Fruit fly (Drosophila melanogaster): ENCODE results near the gene Raf.

Gene Raf

dm6 chrX:2251688-2252087, 43.6 kb upstream of the Raf start, which contains the start of gene CG3191 (continued):
- TF ChIP-seq emc (GFP tag; optimal IDR thresholded peaks at IDR 0.05): no peak
- peak; percentile 51; the same call in 1 of the 3 replicates for TF ChIP-seq Opbp (GFP tag; IDR thresholded peaks at IDR 0.05; ENCODE audit: partially characterized antibody)
- TF ChIP-seq CG1832 (GFP tag; optimal IDR thresholded peaks at IDR 0.05): peak; percentile 44
- no peak for TF ChIP-seq Dip3 (GFP tag; optimal IDR thresholded peaks at IDR 0.05)
- TF ChIP-seq Bgb (GFP tag; IDR thresholded peaks at IDR 0.05; ENCODE audit: partially characterized antibody): no peak
- no peak for TF ChIP-seq Hr39 (optimal IDR thresholded peaks at IDR 0.05)
- TF ChIP-seq dan (GFP tag; IDR thresholded peaks at IDR 0.05): no peak
- TF ChIP-seq vnd (GFP tag; IDR thresholded peaks at IDR 0.05; ENCODE audit: partially characterized antibody): peak; percentile 50; the same call in 2 of the 3 replicates
- TF ChIP-seq MBD-R2 (GFP tag; IDR thresholded peaks at IDR 0.05): 0 out of 2 replicates have a peak, but pooled peaks have one; percentile 2
- 0 out of 2 replicates have a peak, but pooled peaks have one; percentile 37 for TF ChIP-seq sna (GFP tag; IDR thresholded peaks at IDR 0.05; ENCODE audit: partially characterized antibody)
- no peak for TF ChIP-seq klu (GFP tag; IDR thresholded peaks at IDR 0.05)
- no peak for TF ChIP-seq Optix (GFP tag; IDR thresholded peaks at IDR 0.05)
- no peak for TF ChIP-seq ems (GFP tag; optimal IDR thresholded peaks at IDR 0.05)
- no peak for TF ChIP-seq Hsf (GFP tag; optimal IDR thresholded peaks at IDR 0.05)
- TF ChIP-seq E2f2 (GFP tag; IDR thresholded peaks at IDR 0.05): peak; percentile 61
- TF ChIP-seq CG14050 (GFP tag; IDR thresholded peaks at IDR 0.05): no peak
- no peak for TF ChIP-seq CG3847 (GFP tag; IDR thresholded peaks at IDR 0.05)
- TF ChIP-seq bowl (GFP tag; IDR thresholded peaks at IDR 0.05): no peak
- 0 out of 3 replicates have a peak, but pooled peaks have one; percentile 40 for TF ChIP-seq CG16813 (GFP tag; IDR thresholded peaks at IDR 0.05; ENCODE audit: partially characterized antibody)
- TF ChIP-seq fd64A (GFP tag; optimal IDR thresholded peaks at IDR 0.05): no peak
- TF ChIP-seq CG12744 (GFP tag; optimal IDR thresholded peaks at IDR 0.05): no peak
- no peak for TF ChIP-seq CG18599 (GFP tag; optimal IDR thresholded peaks at IDR 0.05)
- TF ChIP-seq Hmr (GFP tag; optimal IDR thresholded peaks at IDR 0.05): no peak
- TF ChIP-seq sc (optimal IDR thresholded peaks at IDR 0.05): no peak
- TF ChIP-seq sc (GFP tag; optimal IDR thresholded peaks at IDR 0.05): no peak
- no peak for TF ChIP-seq CG42726 (GFP tag; IDR thresholded peaks at IDR 0.05; ENCODE audit: partially characterized antibody)
- no peak for TF ChIP-seq sd (tag; optimal IDR thresholded peaks at IDR 0.05)
- no peak for TF ChIP-seq Max (GFP tag; optimal IDR thresholded peaks at IDR 0.05)
- no peak for TF ChIP-seq mirr (GFP tag; optimal IDR thresholded peaks at IDR 0.05)
- 0 out of 3 replicates have a peak, but pooled peaks have one; percentile 35 for TF ChIP-seq hb (GFP tag; IDR thresholded peaks at IDR 0.05; ENCODE audit: partially characterized antibody)
- no peak for TF ChIP-seq CG6791 (GFP tag; IDR thresholded peaks at IDR 0.05; ENCODE audit: partially characterized antibody)
- no peak for TF ChIP-seq CG11696 (GFP tag; IDR thresholded peaks at IDR 0.05)
- no peak for TF ChIP-seq pho (GFP tag; optimal IDR thresholded peaks at IDR 0.05)
- no peak for TF ChIP-seq Rx (GFP tag; IDR thresholded peaks at IDR 0.05)
- TF ChIP-seq CG1792 (GFP tag; optimal IDR thresholded peaks at IDR 0.05): no peak
- no peak for TF ChIP-seq usp (GFP tag; optimal IDR thresholded peaks at IDR 0.05)
- no peak for TF ChIP-seq Pdp1 (GFP tag; optimal IDR thresholded peaks at IDR 0.05)
- TF ChIP-seq Nf-YA (GFP tag; IDR thresholded peaks at IDR 0.05): no peak
- TF ChIP-seq Dp (GFP tag; optimal IDR thresholded peaks at IDR 0.05): peak; percentile 40
- no peak for TF ChIP-seq pfk (GFP tag; optimal IDR thresholded peaks at IDR 0.05)
- no peak for TF ChIP-seq zf30C (GFP tag; optimal IDR thresholded peaks at IDR 0.05)
- TF ChIP-seq yki (optimal IDR thresholded peaks at IDR 0.05): no peak
- TF ChIP-seq CG3838 (GFP tag; optimal IDR thresholded peaks at IDR 0.05): no peak
- no peak for TF ChIP-seq eve (GFP tag; optimal IDR thresholded peaks at IDR 0.05)
- TF ChIP-seq gem (tag; optimal IDR thresholded peaks at IDR 0.05): no peak
- no peak for TF ChIP-seq CG2199 (GFP tag; IDR thresholded peaks at IDR 0.05)
- no peak for TF ChIP-seq CG16779 (GFP tag; IDR thresholded peaks at IDR 0.05)
- no peak for TF ChIP-seq Mes4 (GFP tag; optimal IDR thresholded peaks at IDR 0.05)
- TF ChIP-seq Lhr (GFP tag; optimal IDR thresholded peaks at IDR 0.05): no peak
- no peak for TF ChIP-seq CG16815 (GFP tag; optimal IDR thresholded peaks at IDR 0.05)
- TF ChIP-seq tna (GFP tag; IDR thresholded peaks at IDR 0.05; ENCODE audit: partially characterized antibody): peak; percentile 41; the same call in 1 of the 2 replicates
- peak; percentile 82 for TF ChIP-seq CG2116 (GFP tag; optimal IDR thresholded peaks at IDR 0.05)
